Fruit fly (Drosophila melanogaster) ovary, adult (tissue): Measurements from ENCODE around the gene CG42809.

Experiments used
- CG17801 ChIP-seq: fragments of 200-800 bp; optimal IDR thresholded peaks from 2 replicates; lab custom pipeline; 2019; ENCODE audit warnings: missing biosample characterization, mild to moderate bottlenecking, missing genetic modification characterization, moderate library complexity; ENCODE audit not compliant: partially characterized antibody

The CG42809 gene

dm6 chr2L:13482258-13482657 is 25.0 kb downstream of the CG42809 start:
- no peak for TF ChIP-seq CG17801 (GFP tag; lab: Kevin White, UChicago)

DNA sequence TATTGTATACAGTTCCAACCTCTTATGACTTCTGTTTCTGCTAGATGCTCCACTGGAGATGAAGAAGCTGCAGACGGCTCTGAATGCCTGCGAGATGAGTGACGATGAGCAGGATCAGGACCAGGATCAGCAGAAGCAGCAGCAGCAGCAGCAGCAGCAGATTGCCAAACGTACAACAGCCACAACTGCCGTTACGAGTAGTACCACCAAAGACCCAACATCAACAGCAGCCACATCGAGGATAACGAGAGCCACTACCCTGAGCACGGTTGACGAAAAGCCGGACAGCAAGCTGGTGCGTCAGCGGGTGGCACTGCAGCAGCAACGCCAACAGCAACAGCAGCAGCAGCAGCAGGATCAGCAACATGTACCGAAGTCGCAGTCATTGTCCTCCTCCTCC is 40.6 kb downstream of the CG42809 start:
- TF ChIP-seq CG17801 (GFP tag; lab: Kevin White, UChicago), result no peak

DNA sequence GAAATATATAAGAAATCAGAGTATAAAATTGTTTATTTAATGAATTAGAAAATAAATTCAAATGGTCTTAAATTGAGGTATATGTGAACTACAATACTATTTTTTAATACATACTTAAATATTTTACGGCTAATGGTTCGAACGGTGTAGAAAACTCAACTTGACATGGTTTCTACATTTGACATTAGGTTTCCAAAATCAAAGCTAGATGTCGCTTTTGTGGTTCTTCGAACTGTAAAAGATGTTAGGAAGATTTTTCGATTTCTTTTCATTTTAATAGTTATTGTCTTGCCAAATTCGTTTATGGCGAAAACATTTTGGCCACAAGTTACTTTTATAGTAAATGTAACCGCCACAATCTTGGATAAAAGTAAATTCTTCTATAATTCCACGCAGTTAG is 43.1 kb downstream of the CG42809 start:
- no peak for TF ChIP-seq CG17801 (GFP tag; lab: Kevin White, UChicago)
